Fruit fly (Drosophila melanogaster) whole organism, embryonic: Measurements from ENCODE around the gene SecCl.

Source experiments
- Atf3 ChIP-seq: fragments of 200-800 bp; sonication (Bioruptor generic); optimal IDR thresholded peaks from 3 replicates; lab custom pipeline; 2016; ENCODE audit warnings: missing biosample characterization, missing genetic modification characterization
- BtbVII ChIP-seq: fragments of 200-800 bp; sonication (Bioruptor generic); optimal IDR thresholded peaks from 3 replicates; lab custom pipeline; 2017; ENCODE audit warnings: missing biosample characterization, mild to moderate bottlenecking, missing genetic modification characterization
- CG10147 ChIP-seq: fragments of 200-800 bp; sonication (Bioruptor generic); optimal IDR thresholded peaks from 2 replicates; lab custom pipeline; 2019; ENCODE audit warnings: missing biosample characterization, mild to moderate bottlenecking, missing genetic modification characterization, moderate library complexity
- CG11093 ChIP-seq: fragments of 200-800 bp; sonication (Bioruptor generic); IDR thresholded peaks from 3 replicates; pipeline ENCODE4 v1.3.6; 2022; ENCODE audit warnings: missing biosample characterization, missing genetic modification characterization
- CG11696 ChIP-seq: fragments of 200-800 bp; sonication (Bioruptor generic); IDR thresholded peaks from 2 replicates; pipeline ENCODE4 v1.3.6; 2022; ENCODE audit warnings: missing biosample characterization, missing genetic modification characterization
- CG12219 ChIP-seq: fragments of 200-800 bp; sonication (Bioruptor generic); optimal IDR thresholded peaks from 3 replicates; lab custom pipeline; 2018; ENCODE audit warnings: missing biosample characterization, mild to moderate bottlenecking, missing genetic modification characterization
- CG12236 ChIP-seq: fragments of 200-800 bp; sonication (Bioruptor generic); optimal IDR thresholded peaks from 2 replicates; lab custom pipeline; 2016; ENCODE audit warnings: missing biosample characterization, missing genetic modification characterization
- CG14860 ChIP-seq: fragments of 200-800 bp; sonication (Bioruptor generic); IDR thresholded peaks from 3 replicates; pipeline ENCODE4 v1.3.6; 2022; ENCODE audit warnings: missing biosample characterization, missing genetic modification characterization; ENCODE audit not compliant: partially characterized antibody
- CG16779 ChIP-seq: fragments of 200-800 bp; sonication (Bioruptor generic); IDR thresholded peaks from 2 replicates; pipeline ENCODE4 v1.3.6; 2022; ENCODE audit warnings: missing biosample characterization, missing genetic modification characterization
- CG17829 ChIP-seq: fragments of 200-800 bp; optimal IDR thresholded peaks from 2 replicates; lab custom pipeline; 2019; ENCODE audit warnings: missing biosample characterization, mild to moderate bottlenecking, missing genetic modification characterization, moderate library complexity
- CG1792 ChIP-seq: fragments of 200-800 bp; sonication (Bioruptor generic); optimal IDR thresholded peaks from 2 replicates; lab custom pipeline; 2016; ENCODE audit warnings: missing biosample characterization, missing genetic modification characterization
- CG18011 ChIP-seq: fragments of 200-800 bp; sonication (Bioruptor generic); optimal IDR thresholded peaks from 2 replicates; lab custom pipeline; 2017; ENCODE audit warnings: missing biosample characterization, missing genetic modification characterization, mild to moderate bottlenecking, moderate library complexity, missing genotype
- CG18476 ChIP-seq: fragments of 200-800 bp; sonication (Bioruptor generic); optimal IDR thresholded peaks from 2 replicates; lab custom pipeline; 2016; ENCODE audit warnings: missing biosample characterization, mild to moderate bottlenecking, missing genetic modification characterization
- CG2199 ChIP-seq: fragments of 200-800 bp; sonication (Bioruptor generic); IDR thresholded peaks from 3 replicates; pipeline ENCODE4 v1.3.6; 2022; ENCODE audit warnings: missing biosample characterization, missing genetic modification characterization
- CG2875 ChIP-seq: fragments of 200-800 bp; sonication (Bioruptor generic); optimal IDR thresholded peaks from 2 replicates; lab custom pipeline; 2017; ENCODE audit warnings: missing biosample characterization, mild to moderate bottlenecking, missing genetic modification characterization, missing genetic modification reagents
- CG2889 ChIP-seq: fragments of 200-800 bp; sonication (Bioruptor generic); IDR thresholded peaks from 3 replicates; pipeline ENCODE4 v1.3.6; 2022; ENCODE audit warnings: missing biosample characterization, missing genetic modification characterization
- CG3281 ChIP-seq: fragments of 200-800 bp; sonication (Bioruptor generic); optimal IDR thresholded peaks from 3 replicates; lab custom pipeline; 2017; ENCODE audit warnings: missing biosample characterization, mild to moderate bottlenecking, missing genetic modification characterization
- CG6175 ChIP-seq: fragments of 200-800 bp; sonication (Bioruptor generic); IDR thresholded peaks from 3 replicates; pipeline ENCODE4 v1.3.6; 2022; ENCODE audit warnings: missing biosample characterization, missing genetic modification characterization
- CG6765 ChIP-seq: fragments of 200-800 bp; sonication (Bioruptor generic); optimal IDR thresholded peaks from 3 replicates; lab custom pipeline; 2017; ENCODE audit warnings: missing biosample characterization, mild to moderate bottlenecking, missing genetic modification characterization
- CG6854 ChIP-seq: fragments of 200-800 bp; sonication (Bioruptor generic); optimal IDR thresholded peaks from 3 replicates; lab custom pipeline; 2017; ENCODE audit warnings: missing biosample characterization, mild to moderate bottlenecking, missing genetic modification characterization
- CG7745 ChIP-seq: fragments of 200-800 bp; sonication (Bioruptor generic); optimal IDR thresholded peaks from 2 replicates; lab custom pipeline; 2018; ENCODE audit warnings: missing biosample characterization, mild to moderate bottlenecking, missing genetic modification characterization, moderate library complexity
- CG7928 ChIP-seq: fragments of 200-800 bp; sonication (Bioruptor generic); optimal IDR thresholded peaks from 2 replicates; lab custom pipeline; 2017; ENCODE audit warnings: missing biosample characterization, mild to moderate bottlenecking, missing genetic modification characterization
- CG8944 ChIP-seq: fragments of 200-800 bp; sonication (Bioruptor generic); optimal IDR thresholded peaks from 3 replicates; lab custom pipeline; 2016; ENCODE audit warnings: missing biosample characterization, missing genetic modification characterization
- CG9437 ChIP-seq: fragments of 200-800 bp; sonication (Bioruptor generic); optimal IDR thresholded peaks from 2 replicates; lab custom pipeline; 2018; ENCODE audit warnings: missing biosample characterization, mild to moderate bottlenecking, missing genetic modification characterization
- CG9727 ChIP-seq: fragments of 200-800 bp; sonication (Bioruptor generic); optimal IDR thresholded peaks from 3 replicates; lab custom pipeline; 2017; ENCODE audit warnings: missing biosample characterization, mild to moderate bottlenecking, missing genetic modification characterization
- D19B ChIP-seq: fragments of 200-800 bp; sonication (Bioruptor generic); optimal IDR thresholded peaks from 2 replicates; lab custom pipeline; 2017; ENCODE audit warnings: missing biosample characterization, mild to moderate bottlenecking, missing genetic modification characterization
- Dek ChIP-seq: fragments of 200-800 bp; sonication (Bioruptor generic); optimal IDR thresholded peaks from 3 replicates; lab custom pipeline; 2019; ENCODE audit warnings: missing biosample characterization, mild to moderate bottlenecking, missing genetic modification characterization, moderate library complexity
- Hr3 ChIP-seq: fragments of 200-800 bp; sonication (Bioruptor generic); optimal IDR thresholded peaks from 3 replicates; lab custom pipeline; 2016; ENCODE audit warnings: missing biosample characterization, missing genetic modification characterization
- Hr78 ChIP-seq, 2 experiments: fragments of 200-800 bp in 1 of 2; fragments of >200 bp in 1 of 2; sonication (Bioruptor generic) in 1 of 2; optimal IDR thresholded peaks; 2 replicates each; lab custom pipeline; 2017 to 2019; ENCODE audit warnings: missing biosample characterization in 2 of 2, missing genetic modification characterization in 2 of 2, mild to moderate bottlenecking in 1 of 2, moderate library complexity in 1 of 2
- Mad ChIP-seq: fragments of 200-800 bp; sonication (Bioruptor generic); optimal IDR thresholded peaks from 2 replicates; lab custom pipeline; 2016; ENCODE audit warnings: missing biosample characterization, missing genetic modification characterization
- Scr ChIP-seq: fragments of 200-800 bp; sonication (Bioruptor generic); IDR thresholded peaks from 2 replicates; pipeline ENCODE4 v1.3.6; 2022; ENCODE audit warnings: missing biosample characterization, missing genetic modification characterization; ENCODE audit not compliant: partially characterized antibody
- Spps ChIP-seq: fragments of 200-800 bp; sonication (Bioruptor generic); optimal IDR thresholded peaks from 2 replicates; lab custom pipeline; 2018; ENCODE audit warnings: missing biosample characterization, mild to moderate bottlenecking, missing genetic modification characterization
- Vsx1 ChIP-seq: fragments of 200-800 bp; sonication (Bioruptor generic); optimal IDR thresholded peaks from 2 replicates; lab custom pipeline; 2017; ENCODE audit warnings: missing biosample characterization, mild to moderate bottlenecking, missing genetic modification characterization, missing genetic modification reagents
- al ChIP-seq: fragments of 200-800 bp; sonication (Bioruptor generic); IDR thresholded peaks from 2 replicates; pipeline ENCODE4 v1.3.6; 2022; ENCODE audit warnings: missing biosample characterization, missing genetic modification characterization
- chm ChIP-seq: fragments of 200-800 bp; sonication (Bioruptor generic); IDR thresholded peaks from 2 replicates; pipeline ENCODE4 v1.3.6; 2022; ENCODE audit warnings: missing biosample characterization, missing genetic modification characterization
- ci ChIP-seq: fragments of 200-800 bp; sonication (Bioruptor generic); IDR thresholded peaks from 3 replicates; pipeline ENCODE4 v1.3.6; 2022; ENCODE audit warnings: missing biosample characterization, missing genetic modification characterization
- crol ChIP-seq: fragments of 200-800 bp; sonication (Bioruptor generic); IDR thresholded peaks from 2 replicates; pipeline ENCODE4 v1.3.6; 2022; ENCODE audit warnings: missing biosample characterization, missing genetic modification characterization
- cwo ChIP-seq: fragments of 200-800 bp; sonication (Bioruptor generic); optimal IDR thresholded peaks from 3 replicates; lab custom pipeline; 2017; ENCODE audit warnings: missing biosample characterization, missing genetic modification characterization, mild to moderate bottlenecking, moderate library complexity, missing genetic modification reagents
- dati ChIP-seq: fragments of 200-800 bp; sonication (Bioruptor generic); IDR thresholded peaks from 2 replicates; pipeline ENCODE4 v1.3.6; 2022; ENCODE audit warnings: missing biosample characterization, missing genetic modification characterization
- hb ChIP-seq: fragments of 200-800 bp; sonication (Bioruptor generic); IDR thresholded peaks from 3 replicates; pipeline ENCODE4 v1.3.6; 2022; ENCODE audit warnings: missing biosample characterization, missing genetic modification characterization; ENCODE audit not compliant: partially characterized antibody
- luna ChIP-seq: fragments of 200-800 bp; sonication (Bioruptor generic); optimal IDR thresholded peaks from 2 replicates; lab custom pipeline; 2016; ENCODE audit warnings: missing biosample characterization, missing genetic modification characterization
- mirr ChIP-seq: fragments of 200-800 bp; sonication (Bioruptor generic); optimal IDR thresholded peaks from 3 replicates; lab custom pipeline; 2018; ENCODE audit warnings: missing biosample characterization, mild to moderate bottlenecking, missing genetic modification characterization
- odd ChIP-seq: fragments of 200-800 bp; sonication (Bioruptor generic); optimal IDR thresholded peaks from 2 replicates; lab custom pipeline; 2017; ENCODE audit warnings: missing biosample characterization, mild to moderate bottlenecking, missing genetic modification characterization
- pzg ChIP-seq: fragments of 200-800 bp; sonication (Bioruptor generic); optimal IDR thresholded peaks from 3 replicates; lab custom pipeline; 2018; ENCODE audit warnings: missing biosample characterization, mild to moderate bottlenecking, missing genetic modification characterization, moderate library complexity
- row ChIP-seq: fragments of 200-800 bp; sonication (Bioruptor generic); IDR thresholded peaks from 3 replicates; pipeline ENCODE4 v1.3.6; 2022; ENCODE audit warnings: missing biosample characterization, missing genetic modification characterization
- sim ChIP-seq: fragments of 200-800 bp; sonication (Bioruptor generic); IDR thresholded peaks from 2 replicates; pipeline ENCODE4 v1.3.6; 2022; ENCODE audit warnings: missing biosample characterization, missing genetic modification characterization
- sima ChIP-seq: fragments of 200-800 bp; sonication (Bioruptor generic); optimal IDR thresholded peaks from 2 replicates; lab custom pipeline; 2016; ENCODE audit warnings: missing biosample characterization, missing genetic modification characterization
- slbo ChIP-seq: fragments of 200-800 bp; sonication (Bioruptor generic); IDR thresholded peaks from 2 replicates; pipeline ENCODE4 v1.3.6; 2022; ENCODE audit warnings: missing biosample characterization, missing genetic modification characterization
- vfl ChIP-seq: fragments of 200-800 bp; sonication (Bioruptor generic); optimal IDR thresholded peaks from 2 replicates; lab custom pipeline; 2016; ENCODE audit warnings: missing biosample characterization, missing genetic modification characterization

Gene SecCl

dm6 chr3L:17513893-17514616 lies 44.1 kb downstream of the SecCl start, which contains the start of the genes U4-U6-60K and CG7564 (continued):
- TF ChIP-seq CG2875 (GFP tag; lab: Kevin White, UChicago) (no peak), al (peak; percentile 54), CG7745 (tag; lab: Kevin White, UChicago) (no peak), CG11696 (no peak), Scr (GFP tag; lab: Robert Waterston, UW) (peak; percentile 97), CG10147 (peak; percentile 51), CG3281 (GFP tag; lab: Kevin White, UChicago) (peak; percentile 53), CG9727 (GFP tag; lab: Kevin White, UChicago) (peak; percentile 78), BtbVII (GFP tag; lab: Kevin White, UChicago) (no peak), CG2199 (GFP tag; lab: Robert Waterston, UW) (no peak), row (GFP tag; lab: Robert Waterston, UW) (peak; percentile 91), CG9437 (GFP tag; lab: Kevin White, UChicago) (peak; percentile 77), CG2889 (GFP tag; lab: Robert Waterston, UW) (no peak), CG1792 (GFP tag; lab: Kevin White, UChicago) (peak; percentile 45), CG7928 (GFP tag; lab: Kevin White, UChicago) (peak; percentile 45), vfl (GFP tag; lab: Kevin White, UChicago) (peak; percentile 57), mirr (no peak), CG6175 (GFP tag; lab: Robert Waterston, UW) (no peak), crol (no peak), sim (GFP tag; lab: Robert Waterston, UW) (no peak), D19B (GFP tag; lab: Kevin White, UChicago) (peak; percentile 32), Mad (GFP tag; lab: Kevin White, UChicago) (peak; percentile 52), Atf3 (GFP tag; lab: Kevin White, UChicago) (peak; percentile 38), odd (GFP tag; lab: Kevin White, UChicago) (no peak), CG8944 (GFP tag; lab: Kevin White, UChicago) (peak; percentile 28), CG16779 (GFP tag; lab: Robert Waterston, UW) (no peak), luna (GFP tag; lab: Kevin White, UChicago) (no peak), CG18011 (GFP tag; lab: Kevin White, UChicago) (peak; percentile 2), CG17829 (tag; lab: Kevin White, UChicago) (peak; percentile 53), CG12219 (GFP tag; lab: Kevin White, UChicago) (no peak), pzg (GFP tag; lab: Kevin White, UChicago) (peak; percentile 53), CG14860 (GFP tag; lab: Robert Waterston, UW) (peak; percentile 95), Hr78 (GFP tag; optimal IDR thresholded peaks at IDR 0.05; lab: Kevin White, UChicago) (no peak), sima (GFP tag; lab: Kevin White, UChicago) (no peak), Dek (tag; lab: Kevin White, UChicago) (peak; percentile 58), Spps (tag; lab: Kevin White, UChicago) (no peak), CG6854 (GFP tag; lab: Kevin White, UChicago) (peak; percentile 23), CG11093 (GFP tag; lab: Robert Waterston, UW) (no peak), CG18476 (GFP tag; lab: Kevin White, UChicago) (peak; percentile 61), CG12236 (GFP tag; lab: Kevin White, UChicago) (no peak), Hr3 (peak; percentile 81), ci (GFP tag; lab: Robert Waterston, UW) (no peak; the same call in 2 of the 3 replicates), chm (no peak), cwo (GFP tag; lab: Kevin White, UChicago) (no peak), Vsx1 (GFP tag; lab: Kevin White, UChicago) (no peak), slbo (GFP tag; lab: Robert Waterston, UW) (peak; percentile 77), hb (GFP tag; lab: Robert Waterston, UW) (peak; percentile 98), dati (no peak), CG6765 (no peak)
